Worm (Caenorhabditis elegans): ENCODE data around the gene spop-1.
A peak's percentile ranks its signal among the peaks of the same experiment; 100 is the strongest.

spop-1 gene

DNA sequence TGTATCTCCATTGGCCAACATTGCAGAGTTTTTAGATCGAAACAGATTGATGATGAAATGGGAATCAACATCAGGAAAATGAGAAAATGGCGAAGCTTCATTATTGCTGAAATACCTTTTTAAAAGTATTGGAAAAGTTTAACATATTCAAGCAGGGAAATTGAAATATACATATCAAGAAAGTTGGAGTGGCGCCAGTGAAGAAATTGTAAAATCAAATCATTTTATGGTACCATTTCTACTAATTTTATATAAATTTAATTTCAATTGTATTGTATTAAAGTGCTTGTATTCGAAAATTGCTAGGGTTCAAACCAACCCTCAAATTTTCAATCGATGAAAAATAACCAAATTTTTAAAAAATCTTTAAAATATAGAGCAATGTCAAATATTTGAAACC is 8.5 kb upstream of the spop-1 start, which contains the start of gene srt-55:
TSS of gene srt-55 (minus strand) at position 101 of the 400 bp plus-strand sequence.
- TF ChIP-seq snpc-4 (tag; optimal IDR thresholded peaks at IDR 0.05) (no peak), C04F5.9 (tag; optimal IDR thresholded peaks at IDR 0.05) (no peak), ztf-11 (tag; optimal IDR thresholded peaks at IDR 0.05) (no peak), rnt-1 (tag; optimal IDR thresholded peaks at IDR 0.05) (no peak), pag-3 (tag; optimal IDR thresholded peaks at IDR 0.05; ENCODE audit: borderline replicate concordance, insufficient read depth) (no peak), lin-35 (GFP tag; optimal IDR thresholded peaks at IDR 0.05) (no peak), zip-4 (GFP tag; optimal IDR thresholded peaks at IDR 0.05) (no peak), pax-3 (tag; optimal IDR thresholded peaks at IDR 0.05) (no peak), elt-3 (tag; optimal IDR thresholded peaks at IDR 0.05) (no peak), sptf-1 (tag; optimal IDR thresholded peaks at IDR 0.05) (no peak)

DNA sequence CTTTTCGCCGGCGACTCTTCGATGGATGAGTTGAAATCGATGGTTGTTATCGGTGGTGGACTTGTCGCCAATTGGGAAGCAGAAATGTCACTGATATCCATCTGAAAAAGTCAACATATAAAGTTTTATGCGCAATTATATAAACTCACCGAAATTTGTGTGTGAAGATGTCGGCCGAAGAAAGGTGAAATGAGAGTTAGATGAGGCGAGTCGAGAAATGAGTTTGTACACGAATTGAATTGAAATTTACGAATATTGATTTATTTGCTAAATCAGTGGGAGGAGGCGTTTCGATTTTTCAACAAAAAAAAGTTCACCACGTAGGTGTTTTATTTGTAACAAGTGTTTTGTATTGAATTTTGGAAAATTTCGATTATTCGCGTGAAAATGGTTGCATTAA is 3.5 kb upstream of the spop-1 start, which contains the start of gene kel-10:
TSS of gene kel-10 (minus strand) at position 101 of the 400 bp plus-strand sequence.
- TF ChIP-seq nhr-90 (tag; optimal IDR thresholded peaks at IDR 0.05; ENCODE audit: poor library complexity) (no peak), elt-2 (tag; optimal IDR thresholded peaks at IDR 0.05) (no peak), unc-98 (GFP tag; IDR thresholded peaks at IDR 0.05) (no peak), tlp-1 (tag; optimal IDR thresholded peaks at IDR 0.05) (no peak), xbp-1 (tag; optimal IDR thresholded peaks at IDR 0.05) (no peak)

DNA sequence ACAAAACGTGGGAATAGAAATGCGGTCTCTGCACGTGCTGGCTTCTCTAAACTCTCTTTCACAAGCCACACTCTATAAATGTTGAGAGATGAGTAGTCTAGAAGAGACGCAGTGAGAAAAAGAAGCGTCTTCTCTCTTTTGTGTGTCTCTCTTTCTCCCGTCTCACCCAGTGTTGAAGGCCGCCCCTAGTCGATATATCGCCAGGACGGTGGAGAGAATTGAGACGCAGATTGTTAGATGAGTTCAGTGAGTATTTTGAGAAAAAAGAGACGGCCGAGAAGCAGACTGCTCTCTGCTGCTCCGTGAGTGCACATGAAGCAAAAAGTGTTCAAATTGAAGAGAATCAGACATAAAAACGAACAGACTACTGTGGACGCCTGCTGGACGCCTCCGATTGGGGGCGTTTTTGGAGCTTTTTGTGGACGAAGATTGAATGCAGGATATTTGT is 1.3 kb downstream of the spop-1 start:
- peak; percentile 80 for TF ChIP-seq lin-35 (GFP tag; optimal IDR thresholded peaks at IDR 0.05)
- TF ChIP-seq nhr-28 (tag; optimal IDR thresholded peaks at IDR 0.05) = no peak
- peak; percentile 64 for TF ChIP-seq fkh-10 (GFP tag; optimal IDR thresholded peaks at IDR 0.05)
- TF ChIP-seq mab-9 (GFP tag; IDR thresholded peaks at IDR 0.05) = peak; percentile 50; the same call in 1 of the 2 replicates
- TF ChIP-seq fos-1 (tag; optimal IDR thresholded peaks at IDR 0.05) = peak; percentile 85
- TF ChIP-seq lsy-2 (tag; optimal IDR thresholded peaks at IDR 0.05) = peak; percentile 90 to 94
- TF ChIP-seq egl-13 (tag; optimal IDR thresholded peaks at IDR 0.05) = peak; percentile 76
- TF ChIP-seq ztf-11 (tag; optimal IDR thresholded peaks at IDR 0.05) = peak in 1 of 2 experiments; percentile 54
- TF ChIP-seq mep-1 (tag; optimal IDR thresholded peaks at IDR 0.05) = peak; percentile 83
- TF ChIP-seq lin-39 (tag; optimal IDR thresholded peaks at IDR 0.05) = peak; percentile 71
- peak; percentile 77 for TF ChIP-seq snpc-4 (tag; optimal IDR thresholded peaks at IDR 0.05)
- peak; percentile 97 for TF ChIP-seq nhr-71 (tag; optimal IDR thresholded peaks at IDR 0.05)
- peak; percentile 65 for TF ChIP-seq F16B12.6 (tag; optimal IDR thresholded peaks at IDR 0.05)
- no peak for TF ChIP-seq hlh-17 (GFP tag; optimal IDR thresholded peaks at IDR 0.05; ENCODE audit: borderline replicate concordance)
- TF ChIP-seq alr-1 (tag; optimal IDR thresholded peaks at IDR 0.05; ENCODE audit: borderline replicate concordance) = no peak
- TF ChIP-seq elt-3 (tag; optimal IDR thresholded peaks at IDR 0.05) = peak in 1 of 6 experiments; percentile 30
- peak; percentile 93 for TF ChIP-seq swsn-7 (tag; optimal IDR thresholded peaks at IDR 0.05)
- peak; percentile 35 for TF ChIP-seq lin-15B (tag; optimal IDR thresholded peaks at IDR 0.05)
- TF ChIP-seq jun-1 (tag; optimal IDR thresholded peaks at IDR 0.05) = peak; percentile 90
- TF ChIP-seq C34B4.2 (tag; optimal IDR thresholded peaks at IDR 0.05) = no peak
- no peak for TF ChIP-seq sup-37 (GFP tag; optimal IDR thresholded peaks at IDR 0.05)
- TF ChIP-seq tlp-1 (tag; optimal IDR thresholded peaks at IDR 0.05) = no peak
- peak; percentile 66 for TF ChIP-seq blmp-1 (tag; optimal IDR thresholded peaks at IDR 0.05)
- TF ChIP-seq rnt-1 (tag; optimal IDR thresholded peaks at IDR 0.05) = peak; percentile 91
- peak; percentile 80 for TF ChIP-seq lir-3 (tag; optimal IDR thresholded peaks at IDR 0.05; ENCODE audit: poor library complexity)
- no peak for TF ChIP-seq vab-15 (tag; optimal IDR thresholded peaks at IDR 0.05)
- peak; percentile 83 for TF ChIP-seq nhr-90 (tag; optimal IDR thresholded peaks at IDR 0.05; ENCODE audit: poor library complexity)
- TF ChIP-seq ama-1 (optimal IDR thresholded peaks at IDR 0.05) = peak; percentile 53
- no peak for TF ChIP-seq unc-30 (tag; optimal IDR thresholded peaks at IDR 0.05)
- peak; percentile 91 for TF ChIP-seq fkh-8 (tag; optimal IDR thresholded peaks at IDR 0.05)
- TF ChIP-seq xbp-1 (tag; optimal IDR thresholded peaks at IDR 0.05) = peak; percentile 80
- TF ChIP-seq ceh-8 (GFP tag; optimal IDR thresholded peaks at IDR 0.05) = peak; percentile 86
- TF ChIP-seq mdl-1 (tag; optimal IDR thresholded peaks at IDR 0.05) = peak; percentile 88 to 97
- no peak; the same call in 1 of the 2 replicates for TF ChIP-seq unc-98 (GFP tag; IDR thresholded peaks at IDR 0.05)
- peak; percentile 94 for TF ChIP-seq unc-86 (tag; optimal IDR thresholded peaks at IDR 0.05)
- no peak for TF ChIP-seq ets-5 (GFP tag; IDR thresholded peaks at IDR 0.05)
- TF ChIP-seq pag-3 (tag; optimal IDR thresholded peaks at IDR 0.05; ENCODE audit: borderline replicate concordance, insufficient read depth) = no peak
- TF ChIP-seq grh-1 (GFP tag; IDR thresholded peaks at IDR 0.05) = peak; percentile 60
- no peak for TF ChIP-seq aha-1 (tag; optimal IDR thresholded peaks at IDR 0.05)
- TF ChIP-seq nhr-19 (GFP tag; conservative IDR thresholded peaks at IDR 0.05) = peak; percentile 86
- peak; percentile 79 for TF ChIP-seq mef-2 (tag; optimal IDR thresholded peaks at IDR 0.05)
